Worm (Caenorhabditis elegans): ENCODE measurements around the gene F34D10.8.

Gene F34D10.8

ce11 chrIII:3701411-3702310 is 28.9 kb upstream of the F34D10.8 start, which contains the start of the genes pdi-1 and C14B1.2 (continued):
- no peak for TF ChIP-seq Y48G9A.11 (GFP tag; IDR thresholded peaks at IDR 0.05)
- no peak for TF ChIP-seq lir-3 (tag; optimal IDR thresholded peaks at IDR 0.05)
- TF ChIP-seq snpc-1.2 (GFP tag; IDR thresholded peaks at IDR 0.05): no peak
- TF ChIP-seq spr-1 (tag; optimal IDR thresholded peaks at IDR 0.05): peak; percentile 28
- TF ChIP-seq nhr-41 (GFP tag; IDR thresholded peaks at IDR 0.05): peak; percentile 64; the same call in 1 of the 2 replicates
- TF ChIP-seq dpl-1 (GFP tag; optimal IDR thresholded peaks at IDR 0.05): peak; percentile 56
- no peak for TF ChIP-seq nhr-237 (tag; optimal IDR thresholded peaks at IDR 0.05)
- TF ChIP-seq Y5F2A.4 (GFP tag; optimal IDR thresholded peaks at IDR 0.05): no peak
- TF ChIP-seq nhr-48 (tag; optimal IDR thresholded peaks at IDR 0.05): peak; percentile 54
- TF ChIP-seq mxl-3 (GFP tag; optimal IDR thresholded peaks at IDR 0.05): peak; percentile 99
- no peak for TF ChIP-seq ceh-62 (tag; optimal IDR thresholded peaks at IDR 0.05)
- TF ChIP-seq nhr-42 (GFP tag; IDR thresholded peaks at IDR 0.05): no peak
- no peak for TF ChIP-seq ctbp-1 (GFP tag; IDR thresholded peaks at IDR 0.05)
- TF ChIP-seq nhr-111 (GFP tag; optimal IDR thresholded peaks at IDR 0.05): no peak
- TF ChIP-seq hif-1 (tag; optimal IDR thresholded peaks at IDR 0.05): peak in 1 of 2 experiments; percentile 41
- no peak for TF ChIP-seq nhr-10 (tag; optimal IDR thresholded peaks at IDR 0.05)
- TF ChIP-seq zip-2 (tag; optimal IDR thresholded peaks at IDR 0.05): no peak
- TF ChIP-seq ztf-11 (tag; optimal IDR thresholded peaks at IDR 0.05): no peak
- no peak for TF ChIP-seq tag-97 (GFP tag; IDR thresholded peaks at IDR 0.05)
- no peak for TF ChIP-seq ceh-28 (tag; optimal IDR thresholded peaks at IDR 0.05)
- TF ChIP-seq pqm-1 (tag; optimal IDR thresholded peaks at IDR 0.05): peak; percentile 40
- no peak for TF ChIP-seq F37D6.2 (tag; optimal IDR thresholded peaks at IDR 0.05)
- peak; percentile 82 for TF ChIP-seq hlh-11 (tag; optimal IDR thresholded peaks at IDR 0.05)

- no peak for TF ChIP-seq lim-7 (GFP tag; IDR thresholded peaks at IDR 0.05)
- no peak for TF ChIP-seq dmd-9 (GFP tag; IDR thresholded peaks at IDR 0.05)
- no peak for TF ChIP-seq nhr-11 (tag; optimal IDR thresholded peaks at IDR 0.05)
- TF ChIP-seq ZK337.2 (GFP tag; IDR thresholded peaks at IDR 0.05): no peak
- no peak for TF ChIP-seq fkh-10 (GFP tag; optimal IDR thresholded peaks at IDR 0.05)
- no peak for TF ChIP-seq rbr-2 (tag; optimal IDR thresholded peaks at IDR 0.05)
- TF ChIP-seq skn-1 (tag; optimal IDR thresholded peaks at IDR 0.05): no peak
- no peak for TF ChIP-seq zfp-2 (tag; optimal IDR thresholded peaks at IDR 0.05)
- TF ChIP-seq nhr-10 (tag; optimal IDR thresholded peaks at IDR 0.05): no peak
- no peak for TF ChIP-seq arid-1 (GFP tag; conservative IDR thresholded peaks at IDR 0.05)
- TF ChIP-seq hif-1 (tag; optimal IDR thresholded peaks at IDR 0.05): no peak
- TF ChIP-seq ceh-32 (tag; optimal IDR thresholded peaks at IDR 0.05; ENCODE audit: poor library complexity): no peak
- no peak for TF ChIP-seq egl-27 (tag; optimal IDR thresholded peaks at IDR 0.05)
- peak; percentile 47 for TF ChIP-seq dmd-6 (GFP tag; IDR thresholded peaks at IDR 0.05)
- TF ChIP-seq daf-19 (GFP tag; conservative IDR thresholded peaks at IDR 0.05): no peak
- no peak for TF ChIP-seq unc-39 (tag; optimal IDR thresholded peaks at IDR 0.05)
- no peak for TF ChIP-seq zfp-3 (GFP tag; conservative IDR thresholded peaks at IDR 0.05)
- no peak for TF ChIP-seq tag-97 (GFP tag; IDR thresholded peaks at IDR 0.05)
- no peak for TF ChIP-seq nhr-42 (GFP tag; IDR thresholded peaks at IDR 0.05)
- TF ChIP-seq fos-1 (tag; optimal IDR thresholded peaks at IDR 0.05): no peak
- TF ChIP-seq ztf-7 (tag; optimal IDR thresholded peaks at IDR 0.05): peak; percentile 3
- TF ChIP-seq nhr-237 (tag; optimal IDR thresholded peaks at IDR 0.05): no peak
- TF ChIP-seq nhr-48 (tag; optimal IDR thresholded peaks at IDR 0.05): no peak
- no peak for TF ChIP-seq duxl-1 (tag; optimal IDR thresholded peaks at IDR 0.05; ENCODE audit: poor library complexity)
- TF ChIP-seq ceh-28 (tag; optimal IDR thresholded peaks at IDR 0.05): no peak
- no peak for TF ChIP-seq tra-1 (GFP tag; IDR thresholded peaks at IDR 0.05)
- no peak for TF ChIP-seq F10B5.3 (tag; optimal IDR thresholded peaks at IDR 0.05)
- TF ChIP-seq snpc-4 (tag; optimal IDR thresholded peaks at IDR 0.05): no peak
- no peak for TF ChIP-seq nhr-102 (tag; optimal IDR thresholded peaks at IDR 0.05)
- TF ChIP-seq T26A8.4 (GFP tag; IDR thresholded peaks at IDR 0.05): no peak
- TF ChIP-seq R02D3.7 (tag; optimal IDR thresholded peaks at IDR 0.05): no peak
- TF ChIP-seq dpl-1 (GFP tag; optimal IDR thresholded peaks at IDR 0.05): peak; percentile 43
- no peak for TF ChIP-seq nhr-6 (tag; optimal IDR thresholded peaks at IDR 0.05)
- TF ChIP-seq nhr-28 (tag; optimal IDR thresholded peaks at IDR 0.05): peak; percentile 51
- TF ChIP-seq spr-1 (tag; optimal IDR thresholded peaks at IDR 0.05): no peak
These were observed 27.2 kb upstream of the F34D10.8 start, which contains the start of gene C14B1.3 for ce11 chrIII:3703397-3703796. TSS of gene C14B1.3 (plus strand) at chrIII:3703564.
